Worm (Caenorhabditis elegans) whole organism, late embryonic: ENCODE data around the gene clec-161.

Source experiments
- F13H6.1 ChIP-seq: sonication (generic microtip); optimal IDR thresholded peaks from 2 replicates; lab custom pipeline; 2016; ENCODE audit warnings: missing genetic modification characterization, missing compliant biosample characterization
- K02D7.2 ChIP-seq: sonication (generic microtip); optimal IDR thresholded peaks from 2 replicates; lab custom pipeline; 2017; ENCODE audit warnings: mild to moderate bottlenecking, missing genetic modification characterization, missing compliant biosample characterization
- K09A11.1 ChIP-seq: sonication (generic microtip); optimal IDR thresholded peaks from 2 replicates; lab custom pipeline; 2017; ENCODE audit warnings: antibody characterized with exemption, mild to moderate bottlenecking, missing genetic modification characterization, missing compliant biosample characterization; ENCODE audit not compliant: insufficient read depth
- ahr-1 ChIP-seq: sonication (generic microtip); optimal IDR thresholded peaks from 2 replicates; lab custom pipeline; 2016; ENCODE audit warnings: missing genetic modification characterization, missing compliant biosample characterization
- ama-1 ChIP-seq: fragments of 150-350 bp; optimal IDR thresholded peaks from 2 replicates; lab custom pipeline; 2014
- ceh-14 ChIP-seq: sonication (generic microtip); optimal IDR thresholded peaks from 2 replicates; lab custom pipeline; 2016; ENCODE audit warnings: missing genotype, missing genetic modification characterization, missing compliant biosample characterization
- ceh-18 ChIP-seq: sonication (generic microtip); optimal IDR thresholded peaks from 2 replicates; lab custom pipeline; 2016; ENCODE audit warnings: missing genetic modification characterization, missing compliant biosample characterization
- ceh-2 ChIP-seq: sonication (generic microtip); optimal IDR thresholded peaks from 2 replicates; lab custom pipeline; 2016; ENCODE audit warnings: missing genotype, missing genetic modification characterization, missing compliant biosample characterization
- ceh-22 ChIP-seq: sonication (generic microtip); optimal IDR thresholded peaks from 2 replicates; lab custom pipeline; 2017; ENCODE audit warnings: missing biosample characterization, missing genetic modification characterization
- ceh-24 ChIP-seq: sonication (generic microtip); optimal IDR thresholded peaks from 2 replicates; lab custom pipeline; 2016; ENCODE audit warnings: mild to moderate bottlenecking, missing genetic modification characterization, missing compliant biosample characterization
- ceh-45 ChIP-seq: fragments of 200-800 bp; sonication (Bioruptor generic); IDR thresholded peaks from 2 replicates; pipeline ENCODE4 v1.3.6; 2022; ENCODE audit warnings: missing genetic modification reagents, missing genetic modification characterization, missing compliant biosample characterization
- ceh-48 ChIP-seq: sonication (generic microtip); optimal IDR thresholded peaks from 2 replicates; lab custom pipeline; 2016; ENCODE audit warnings: missing genetic modification characterization, inconsistent platforms, missing compliant biosample characterization
- ceh-6 ChIP-seq: fragments of 200-800 bp; sonication (Bioruptor generic); optimal IDR thresholded peaks from 2 replicates; lab custom pipeline; 2018; ENCODE audit warnings: mild to moderate bottlenecking, missing genetic modification characterization, missing compliant biosample characterization
- che-1 ChIP-seq: sonication (generic microtip); optimal IDR thresholded peaks from 2 replicates; lab custom pipeline; 2016; ENCODE audit warnings: mild to moderate bottlenecking, missing genetic modification characterization, missing compliant biosample characterization
- dmd-4 ChIP-seq: sonication (generic microtip); optimal IDR thresholded peaks from 2 replicates; lab custom pipeline; 2016; ENCODE audit warnings: borderline replicate concordance, missing genetic modification characterization, missing compliant biosample characterization
- dve-1 ChIP-seq: sonication (generic microtip); optimal IDR thresholded peaks from 2 replicates; lab custom pipeline; 2017; ENCODE audit warnings: antibody characterized with exemption, mild to moderate bottlenecking, missing genetic modification characterization, missing compliant biosample characterization
- ets-4 ChIP-seq: sonication (generic microtip); optimal IDR thresholded peaks from 2 replicates; lab custom pipeline; 2016; ENCODE audit warnings: missing genetic modification characterization, missing compliant biosample characterization
- eyg-1 ChIP-seq: sonication (generic microtip); optimal IDR thresholded peaks from 2 replicates; lab custom pipeline; 2016; ENCODE audit warnings: missing genotype, missing genetic modification characterization, missing compliant biosample characterization
- fax-1 ChIP-seq: sonication (generic microtip); optimal IDR thresholded peaks from 2 replicates; lab custom pipeline; 2016; ENCODE audit warnings: missing genotype, missing genetic modification characterization, missing compliant biosample characterization
- fkh-10 ChIP-seq: fragments of 150-350 bp; optimal IDR thresholded peaks from 2 replicates; lab custom pipeline; 2014; ENCODE audit warnings: missing biosample characterization, missing genetic modification reagents, missing genetic modification characterization
- gmeb-2 ChIP-seq: sonication (generic microtip); optimal IDR thresholded peaks from 2 replicates; lab custom pipeline; 2016; ENCODE audit warnings: missing genetic modification characterization, inconsistent platforms, missing compliant biosample characterization
- hlh-13 ChIP-seq: fragments of 200-800 bp; sonication (Bioruptor generic); optimal IDR thresholded peaks from 2 replicates; lab custom pipeline; 2018; ENCODE audit warnings: mild to moderate bottlenecking, missing genetic modification characterization, missing compliant biosample characterization
- hlh-6 ChIP-seq: sonication (generic microtip); optimal IDR thresholded peaks from 2 replicates; lab custom pipeline; 2016; ENCODE audit warnings: missing genotype, missing genetic modification characterization, missing compliant biosample characterization
- lim-6 ChIP-seq: sonication (generic microtip); optimal IDR thresholded peaks from 2 replicates; lab custom pipeline; 2016; ENCODE audit warnings: missing genetic modification characterization, missing compliant biosample characterization
- lin-11 ChIP-seq: fragments of 200-800 bp; sonication (Bioruptor generic); optimal IDR thresholded peaks from 2 replicates; lab custom pipeline; 2018; ENCODE audit warnings: mild to moderate bottlenecking, missing genetic modification characterization, missing compliant biosample characterization
- nfya-1 ChIP-seq: sonication (generic microtip); optimal IDR thresholded peaks from 2 replicates; lab custom pipeline; 2017; ENCODE audit warnings: missing genetic modification characterization, mild to moderate bottlenecking, missing compliant biosample characterization, antibody characterized with exemption, moderate library complexity
- nhr-11 ChIP-seq: fragments of 150-350 bp; optimal IDR thresholded peaks from 2 replicates; lab custom pipeline; 2014; ENCODE audit warnings: missing biosample characterization, missing genetic modification characterization
- odd-2 ChIP-seq: sonication (generic microtip); optimal IDR thresholded peaks from 2 replicates; lab custom pipeline; 2017; ENCODE audit warnings: antibody characterized with exemption, mild to moderate bottlenecking, missing genetic modification characterization, missing compliant biosample characterization
- pag-3 ChIP-seq: sonication (generic microtip); optimal IDR thresholded peaks from 2 replicates; lab custom pipeline; 2016; ENCODE audit warnings: missing compliant biosample characterization, missing genetic modification characterization, borderline replicate concordance
- pax-1 ChIP-seq: fragments of 150-350 bp; optimal IDR thresholded peaks from 2 replicates; lab custom pipeline; 2014; ENCODE audit warnings: missing biosample characterization, missing genetic modification characterization
- pha-2 ChIP-seq: sonication (generic microtip); optimal IDR thresholded peaks from 2 replicates; lab custom pipeline; 2017; ENCODE audit warnings: mild to moderate bottlenecking, missing genetic modification characterization, missing compliant biosample characterization
- pha-4 ChIP-seq: fragments of 150-350 bp; optimal IDR thresholded peaks from 2 replicates; lab custom pipeline; 2018; ENCODE audit warnings: missing biosample characterization, missing genetic modification reagents, missing genetic modification characterization
- pqm-1 ChIP-seq: sonication (generic microtip); optimal IDR thresholded peaks from 2 replicates; lab custom pipeline; 2016; ENCODE audit warnings: missing genetic modification characterization, missing compliant biosample characterization
- ref-2 ChIP-seq: sonication (generic microtip); optimal IDR thresholded peaks from 2 replicates; lab custom pipeline; 2016; ENCODE audit warnings: missing genetic modification characterization, missing compliant biosample characterization
- sdc-2 ChIP-seq: sonication (generic microtip); optimal IDR thresholded peaks from 2 replicates; lab custom pipeline; 2016; ENCODE audit warnings: missing genotype, missing genetic modification characterization, missing compliant biosample characterization
- sox-2 ChIP-seq: fragments of 200-800 bp; sonication (Bioruptor generic); IDR thresholded peaks from 2 replicates; pipeline ENCODE4 v1.3.6; 2022; ENCODE audit warnings: missing genetic modification reagents, missing genetic modification characterization, missing compliant biosample characterization
- tbx-2 ChIP-seq: sonication (generic microtip); optimal IDR thresholded peaks from 2 replicates; lab custom pipeline; 2016; ENCODE audit warnings: missing genetic modification characterization, missing compliant biosample characterization
- tbx-7 ChIP-seq: sonication (generic microtip); optimal IDR thresholded peaks from 2 replicates; lab custom pipeline; 2016; ENCODE audit warnings: missing genotype, missing genetic modification characterization, missing compliant biosample characterization
- unc-42 ChIP-seq: sonication (generic microtip); optimal IDR thresholded peaks from 2 replicates; lab custom pipeline; 2016; ENCODE audit warnings: missing genotype, missing genetic modification characterization, missing compliant biosample characterization
- unc-55 ChIP-seq: sonication (generic microtip); optimal IDR thresholded peaks from 2 replicates; lab custom pipeline; 2017; ENCODE audit warnings: missing biosample characterization, missing genetic modification reagents, missing genetic modification characterization
- unc-86 ChIP-seq: sonication (generic microtip); optimal IDR thresholded peaks from 2 replicates; lab custom pipeline; 2016; ENCODE audit warnings: missing genetic modification characterization, missing compliant biosample characterization
- zip-5 ChIP-seq: sonication (generic microtip); optimal IDR thresholded peaks from 2 replicates; lab custom pipeline; 2016; ENCODE audit warnings: missing genetic modification characterization, missing compliant biosample characterization

Gene clec-161

ce11 chrIII:9568451-9568850 lies 40.1 kb downstream of the clec-161 start, which contains the start of gene C48B4.13:
TSS of gene C48B4.13 (plus strand) at chrIII:9568751.
- TF ChIP-seq ref-2 (tag; lab: Kevin White, UChicago) (no peak), pha-2 (tag; lab: Kevin White, UChicago) (no peak), ceh-2 (tag; lab: Kevin White, UChicago) (no peak), sox-2 (GFP tag; lab: Robert Waterston, UW) (no peak), gmeb-2 (tag; lab: Kevin White, UChicago) (no peak), ceh-48 (tag; lab: Kevin White, UChicago) (no peak), unc-86 (tag; lab: Kevin White, UChicago) (no peak), pqm-1 (tag; lab: Kevin White, UChicago) (no peak), nhr-11 (no peak), K02D7.2 (no peak)

- TF ChIP-seq lim-6 (no peak), nhr-11 (no peak), unc-86 (tag; lab: Kevin White, UChicago) (no peak), F13H6.1 (tag; lab: Kevin White, UChicago) (no peak), pax-1 (tag; lab: Kevin White, UChicago) (no peak), zip-5 (tag; lab: Kevin White, UChicago) (no peak), unc-55 (GFP tag; lab: Kevin White, UChicago) (no peak), dve-1 (tag; lab: Kevin White, UChicago) (no peak)
Measured at ce11 chrIII:9565973-9566372, 42.6 kb downstream of the clec-161 start, which contains the start of gene C48B4.11. TSS of gene C48B4.11 (minus strand) at chrIII:9566115.

ce11 chrIII:9564410-9564809 lies 44.1 kb downstream of the clec-161 start, which contains the start of gene C48B4.10:
TSS of gene C48B4.10 (minus strand) at chrIII:9564510.
- TF ChIP-seq ceh-6 (GFP tag; lab: Kevin White, UChicago): no peak
- no peak for TF ChIP-seq ama-1 (lab: Kevin White, UChicago)
- TF ChIP-seq dve-1 (tag; lab: Kevin White, UChicago): no peak
- no peak for TF ChIP-seq F13H6.1 (tag; lab: Kevin White, UChicago)
- no peak for TF ChIP-seq ceh-24
- no peak for TF ChIP-seq ets-4 (tag; lab: Kevin White, UChicago)
- no peak for TF ChIP-seq odd-2 (tag; lab: Kevin White, UChicago)
- no peak for TF ChIP-seq K09A11.1
- no peak for TF ChIP-seq eyg-1 (tag; lab: Kevin White, UChicago)
- no peak for TF ChIP-seq ceh-22 (tag; lab: Kevin White, UChicago)
- TF ChIP-seq pax-1 (tag; lab: Kevin White, UChicago): no peak
- no peak for TF ChIP-seq nfya-1 (tag; lab: Kevin White, UChicago)

- no peak for TF ChIP-seq eyg-1 (tag; lab: Kevin White, UChicago)
- no peak for TF ChIP-seq ceh-18 (tag; lab: Kevin White, UChicago)
- TF ChIP-seq dmd-4 (tag; lab: Kevin White, UChicago): no peak
- TF ChIP-seq lin-11 (tag; lab: Kevin White, UChicago): no peak
- TF ChIP-seq ceh-22 (tag; lab: Kevin White, UChicago): no peak
- no peak for TF ChIP-seq tbx-7
- no peak for TF ChIP-seq zip-5 (tag; lab: Kevin White, UChicago)
- TF ChIP-seq ceh-45 (GFP tag; lab: Robert Waterston, UW): no peak
- no peak for TF ChIP-seq fax-1 (tag; lab: Kevin White, UChicago)
Measured at ce11 chrIII:9563235-9563634, 45.3 kb downstream of the clec-161 start, which contains the start of gene C48B4.9. TSS of gene C48B4.9 (minus strand) at chrIII:9563335.

- TF ChIP-seq ceh-2 (tag; lab: Kevin White, UChicago) (no peak), che-1 (tag; lab: Kevin White, UChicago) (no peak), hlh-13 (GFP tag; lab: Kevin White, UChicago) (no peak), ceh-14 (no peak), unc-42 (tag; lab: Kevin White, UChicago) (no peak), sdc-2 (tag; lab: Kevin White, UChicago) (no peak), unc-86 (tag; lab: Kevin White, UChicago) (no peak), pqm-1 (tag; lab: Kevin White, UChicago) (no peak), tbx-7 (no peak), nhr-11 (no peak), F13H6.1 (tag; lab: Kevin White, UChicago) (no peak), hlh-6 (tag; lab: Kevin White, UChicago) (no peak), eyg-1 (tag; lab: Kevin White, UChicago) (no peak), K09A11.1 (no peak), fkh-10 (no peak), pha-4 (tag; lab: Kevin White, UChicago) (no peak), ahr-1 (no peak), pag-3 (tag; lab: Kevin White, UChicago) (no peak), tbx-2 (tag; lab: Kevin White, UChicago) (no peak)
Measured at ce11 chrIII:9561158-9561557, 47.4 kb downstream of the clec-161 start, which contains the start of gene C48B4.8. TSS of gene C48B4.8 (minus strand) at chrIII:9561258.
